Worm (Caenorhabditis elegans) whole organism, L2 larva: ENCODE measurements around the gene C08A9.10.

Source experiments
- C34F6.9 ChIP-seq: fragments of 150-350 bp; optimal IDR thresholded peaks from 2 replicates; lab custom pipeline; 2014; ENCODE audit warnings: missing biosample characterization, missing genetic modification characterization
- F13H6.1 ChIP-seq: sonication (generic microtip); optimal IDR thresholded peaks from 2 replicates; lab custom pipeline; 2016; ENCODE audit warnings: missing genetic modification characterization, missing compliant biosample characterization
- R02D3.7 ChIP-seq: fragments of 150-350 bp; optimal IDR thresholded peaks from 2 replicates; lab custom pipeline; 2014; ENCODE audit warnings: missing biosample characterization, missing genetic modification characterization
- Y55F3AM.14 ChIP-seq: fragments of 200-800 bp; sonication (Bioruptor generic); optimal IDR thresholded peaks from 2 replicates; lab custom pipeline; 2018; ENCODE audit warnings: mild to moderate bottlenecking, missing genetic modification characterization, missing compliant biosample characterization
- ZK546.5 ChIP-seq: sonication (generic microtip); optimal IDR thresholded peaks from 2 replicates; lab custom pipeline; 2017; ENCODE audit warnings: missing biosample characterization, missing genetic modification characterization
- aly-2 ChIP-seq: fragments of 150-350 bp; optimal IDR thresholded peaks from 2 replicates; lab custom pipeline; 2014; ENCODE audit warnings: missing biosample characterization, missing genetic modification characterization
- ama-1 ChIP-seq: fragments of 150-350 bp; optimal IDR thresholded peaks from 2 replicates; lab custom pipeline; 2018; ENCODE audit warnings: inconsistent platforms
- blmp-1 ChIP-seq: sonication (generic microtip); optimal IDR thresholded peaks from 2 replicates; lab custom pipeline; 2017; ENCODE audit warnings: missing genetic modification characterization, mild to moderate bottlenecking, missing compliant biosample characterization, antibody characterized with exemption, moderate library complexity; ENCODE audit not compliant: insufficient read depth
- ceh-82 ChIP-seq: fragments of 150-350 bp; optimal IDR thresholded peaks from 2 replicates; lab custom pipeline; 2014; ENCODE audit warnings: missing biosample characterization, missing genetic modification characterization
- crh-2 ChIP-seq: sonication (generic microtip); optimal IDR thresholded peaks from 2 replicates; lab custom pipeline; 2017; ENCODE audit warnings: missing biosample characterization, missing genetic modification characterization
- egl-27 ChIP-seq: sonication (generic microtip); optimal IDR thresholded peaks from 3 replicates; lab custom pipeline; 2017; ENCODE audit warnings: missing biosample characterization, missing genetic modification reagents, missing genetic modification characterization
- elt-1 ChIP-seq: fragments of 150-350 bp; optimal IDR thresholded peaks from 2 replicates; lab custom pipeline; 2014; ENCODE audit warnings: missing biosample characterization, missing genetic modification characterization
- elt-3 ChIP-seq: sonication (generic microtip); optimal IDR thresholded peaks from 2 replicates; lab custom pipeline; 2017; ENCODE audit warnings: missing biosample characterization, missing genetic modification characterization
- fos-1 ChIP-seq: fragments of 150-350 bp; optimal IDR thresholded peaks from 2 replicates; lab custom pipeline; 2014; ENCODE audit warnings: missing biosample characterization, missing genetic modification characterization
- gmeb-1 ChIP-seq: fragments of 150-350 bp; optimal IDR thresholded peaks from 2 replicates; lab custom pipeline; 2014; ENCODE audit warnings: missing biosample characterization, missing genetic modification characterization
- lin-11 ChIP-seq: fragments of 150-350 bp; sonication (generic microtip); optimal IDR thresholded peaks from 2 replicates; lab custom pipeline; 2014; ENCODE audit warnings: missing biosample characterization, missing genetic modification characterization, inconsistent platforms, mixed read lengths
- lin-13 ChIP-seq: fragments of 150-350 bp; optimal IDR thresholded peaks from 2 replicates; lab custom pipeline; 2014; ENCODE audit warnings: missing biosample characterization, missing genetic modification reagents, missing genetic modification characterization
- lin-39 ChIP-seq: fragments of 150-350 bp; optimal IDR thresholded peaks from 2 replicates; lab custom pipeline; 2014; ENCODE audit warnings: missing biosample characterization, missing genetic modification reagents, missing genetic modification characterization
- lsy-2 ChIP-seq, 2 experiments: fragments of 150-350 bp in 1 of 2; sonication (generic microtip) in 1 of 2; optimal IDR thresholded peaks; 2 replicates each; lab custom pipeline; 2014 to 2017; ENCODE audit warnings: missing biosample characterization in 2 of 2, missing genetic modification characterization in 2 of 2
- mab-5 ChIP-seq: fragments of 150-350 bp; optimal IDR thresholded peaks from 2 replicates; lab custom pipeline; 2014; ENCODE audit warnings: missing biosample characterization, missing genetic modification characterization
- mbf-1 ChIP-seq: sonication (generic microtip); optimal IDR thresholded peaks from 2 replicates; lab custom pipeline; 2017; ENCODE audit warnings: missing biosample characterization, missing genetic modification characterization
- mdl-1 ChIP-seq, 2 experiments: fragments of 150-350 bp in 1 of 2; sonication (generic microtip) in 1 of 2; optimal IDR thresholded peaks; 2 replicates each; lab custom pipeline; 2017; ENCODE audit warnings: missing biosample characterization in 2 of 2, missing genetic modification characterization in 2 of 2
- nhr-11 ChIP-seq: fragments of 150-350 bp; optimal IDR thresholded peaks from 2 replicates; lab custom pipeline; 2014; ENCODE audit warnings: missing biosample characterization, missing genetic modification characterization
- nhr-12 ChIP-seq: fragments of 150-350 bp; optimal IDR thresholded peaks from 2 replicates; lab custom pipeline; 2014; ENCODE audit warnings: missing biosample characterization, missing genetic modification characterization
- nhr-129 ChIP-seq: fragments of 150-350 bp; optimal IDR thresholded peaks from 2 replicates; lab custom pipeline; 2014; ENCODE audit warnings: missing biosample characterization, missing genetic modification characterization
- nhr-21 ChIP-seq: fragments of 150-350 bp; optimal IDR thresholded peaks from 2 replicates; lab custom pipeline; 2014; ENCODE audit warnings: missing biosample characterization, missing genetic modification characterization
- nhr-23 ChIP-seq: fragments of 150-350 bp; optimal IDR thresholded peaks from 2 replicates; lab custom pipeline; 2014; ENCODE audit warnings: missing biosample characterization, missing genetic modification reagents, missing genetic modification characterization
- nhr-237 ChIP-seq: fragments of 150-350 bp; optimal IDR thresholded peaks from 2 replicates; lab custom pipeline; 2014; ENCODE audit warnings: missing biosample characterization, missing genetic modification characterization
- nhr-6 ChIP-seq: fragments of 150-350 bp; optimal IDR thresholded peaks from 2 replicates; lab custom pipeline; 2014; ENCODE audit warnings: missing biosample characterization, missing genetic modification characterization
- peb-1 ChIP-seq: fragments of 150-350 bp; optimal IDR thresholded peaks from 2 replicates; lab custom pipeline; 2014; ENCODE audit warnings: missing biosample characterization, missing genetic modification characterization
- sem-4 ChIP-seq: fragments of 150-350 bp; optimal IDR thresholded peaks from 2 replicates; lab custom pipeline; 2014; ENCODE audit warnings: missing biosample characterization, missing genetic modification reagents, missing genetic modification characterization
- skn-1 ChIP-seq: sonication (generic microtip); optimal IDR thresholded peaks from 2 replicates; lab custom pipeline; 2017; ENCODE audit warnings: missing biosample characterization, missing genetic modification characterization
- sma-9 ChIP-seq, 2 experiments: fragments of 150-350 bp in 1 of 2; sonication (generic microtip) in 1 of 2; optimal IDR thresholded peaks; 2 replicates each; lab custom pipeline; 2014 to 2016; ENCODE audit warnings: missing genetic modification characterization in 2 of 2, mild to moderate bottlenecking in 1 of 2, missing biosample characterization in 1 of 2, missing compliant biosample characterization in 1 of 2, missing genetic modification reagents in 1 of 2, moderate library complexity in 1 of 2
- unc-55 ChIP-seq: fragments of 150-350 bp; sonication (generic microtip); optimal IDR thresholded peaks from 3 replicates; lab custom pipeline; 2014; ENCODE audit warnings: missing biosample characterization, missing genetic modification reagents, missing genetic modification characterization
- ztf-1 ChIP-seq: fragments of 200-800 bp; sonication (Bioruptor generic); conservative IDR thresholded peaks from 2 replicates; pipeline ENCODE4 v1.3.6; 2022; ENCODE audit warnings: missing genetic modification characterization, missing compliant biosample characterization
- ztf-11 ChIP-seq: sonication (generic microtip); optimal IDR thresholded peaks from 2 replicates; lab custom pipeline; 2017; ENCODE audit warnings: missing biosample characterization, missing genetic modification characterization
- ztf-4 ChIP-seq: fragments of 150-350 bp; optimal IDR thresholded peaks from 2 replicates; lab custom pipeline; 2014; ENCODE audit warnings: missing biosample characterization, missing genetic modification characterization

C08A9.10 gene

DNA sequence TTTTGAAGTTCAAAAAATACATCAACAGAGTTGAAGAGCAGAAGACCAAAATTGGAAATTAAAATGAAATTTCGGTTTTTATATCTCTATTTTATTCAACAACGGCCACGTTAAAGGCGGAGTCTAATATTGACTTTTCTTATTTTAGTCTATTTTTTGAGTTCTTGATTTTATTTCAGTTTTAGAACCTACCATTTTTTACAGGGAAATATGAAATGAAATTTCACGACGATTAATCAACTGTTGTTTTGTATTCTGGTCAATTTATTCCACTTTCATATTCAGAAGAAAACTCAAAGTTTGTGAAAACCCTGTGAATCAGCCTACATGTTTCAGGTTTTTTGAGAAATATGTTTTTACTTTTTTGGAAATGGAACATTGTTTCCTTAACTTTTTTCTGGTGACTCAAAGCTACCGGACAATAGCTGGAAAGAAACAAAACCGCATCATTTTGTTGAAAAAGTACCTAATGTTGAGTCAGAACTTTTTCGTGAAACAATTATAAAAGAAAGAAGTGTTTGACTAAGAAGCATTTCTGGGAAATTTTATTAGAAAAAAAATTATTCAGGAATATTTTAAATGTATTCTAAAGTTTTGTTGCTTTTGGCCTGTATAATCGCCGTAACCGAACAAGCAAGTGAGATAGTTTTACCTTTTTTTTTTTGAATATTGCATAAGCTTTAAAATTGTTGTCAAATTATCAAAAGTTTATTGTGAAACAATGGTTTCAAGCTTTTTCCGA, at the start of gene C08A9.10, which contains the start of gene irld-23:
Gene C08A9.10 (plus strand): TSS at position 545 of the 742 bp plus-strand sequence.
Gene irld-23 (minus strand): TSS at position 51 of the 742 bp plus-strand sequence.
- no peak for TF ChIP-seq F13H6.1 (tag; lab: Kevin White, UChicago)
- TF ChIP-seq lin-39 (tag; lab: Kevin White, UChicago): no peak
- no peak for TF ChIP-seq nhr-6 (tag; lab: Kevin White, UChicago)
- TF ChIP-seq ztf-4: no peak
- no peak for TF ChIP-seq peb-1
- TF ChIP-seq lin-13 (GFP tag; lab: Kevin White, UChicago): no peak
- TF ChIP-seq mab-5 (tag; lab: Kevin White, UChicago): no peak
- TF ChIP-seq elt-3 (tag; lab: Kevin White, UChicago): no peak

DNA sequence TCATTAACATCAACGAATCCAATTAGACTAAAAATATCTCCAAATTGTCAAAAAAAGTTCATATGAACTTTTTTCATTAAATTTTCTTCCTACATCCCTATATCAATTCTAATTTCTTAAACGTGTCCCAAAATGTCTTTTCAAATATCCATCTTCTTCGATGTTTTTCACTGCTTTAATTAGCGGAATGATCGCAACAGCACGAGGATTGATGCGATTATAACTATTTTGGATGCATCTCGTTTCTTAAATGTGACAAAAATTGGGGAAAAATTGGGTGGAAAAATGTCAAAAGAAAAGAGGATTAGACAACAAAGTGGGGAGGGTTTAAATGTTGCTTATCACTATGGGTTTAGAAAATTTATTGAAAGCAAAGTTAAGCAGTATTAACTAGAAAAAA, 46.8 kb upstream of the C08A9.10 start:
- TF ChIP-seq nhr-12 (tag; lab: Kevin White, UChicago): no peak
- peak; percentile 54 for TF ChIP-seq sem-4 (tag; lab: Kevin White, UChicago)
- peak; percentile 21 for TF ChIP-seq sma-9 (GFP tag; optimal IDR thresholded peaks at IDR 0.05; lab: Kevin White, UChicago)
- no peak for TF ChIP-seq sma-9 (tag; optimal IDR thresholded peaks at IDR 0.05; lab: Kevin White, UChicago)

DNA sequence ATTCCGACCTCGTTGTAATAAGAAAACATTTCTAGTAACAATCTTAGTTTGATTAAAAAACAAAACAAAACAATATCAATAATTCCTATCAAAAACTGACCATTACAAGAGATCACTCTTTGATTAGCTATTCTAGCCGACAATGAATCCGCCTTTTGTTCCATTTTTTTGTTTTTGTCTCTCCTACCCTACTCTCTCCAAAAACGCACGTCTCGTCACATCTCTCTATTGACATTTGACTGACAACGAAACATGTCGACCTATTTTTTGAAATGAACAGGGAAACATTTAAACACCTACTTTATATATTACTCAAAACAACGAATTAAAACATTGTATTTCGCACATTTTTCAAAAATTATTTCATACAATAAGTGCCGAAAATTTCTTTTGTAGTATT, 46.2 kb upstream of the C08A9.10 start:
- TF ChIP-seq mbf-1 (tag; lab: Kevin White, UChicago) (no peak), lsy-2 (tag; optimal IDR thresholded peaks at IDR 0.05; lab: Kevin White, UChicago) (peak in 1 of 2 experiments; percentile 14), ztf-4 (no peak), unc-55 (GFP tag; lab: Kevin White, UChicago) (no peak), lin-39 (tag; lab: Kevin White, UChicago) (no peak)

DNA sequence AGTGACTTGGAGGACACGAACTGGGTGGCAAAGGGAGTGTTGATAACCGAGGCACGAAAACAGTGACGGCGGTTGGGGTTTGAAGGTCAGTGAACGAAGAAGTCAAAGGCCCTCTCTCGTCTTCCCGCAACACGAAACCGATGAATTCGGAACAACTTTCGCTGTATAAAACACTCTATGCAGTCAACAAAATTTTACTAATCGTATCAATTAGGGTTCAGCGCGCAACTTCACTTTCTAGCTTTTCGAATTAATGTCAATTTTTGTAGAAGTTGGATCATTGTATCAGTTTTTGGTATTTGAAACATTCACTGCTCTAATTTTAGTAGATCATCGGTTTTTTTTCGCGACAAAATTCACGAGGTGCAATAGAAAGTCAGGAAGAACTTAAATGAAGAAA, 42.4 kb upstream of the C08A9.10 start:
- TF ChIP-seq lin-13 (GFP tag; lab: Kevin White, UChicago) (no peak), ztf-1 (no peak), ztf-4 (no peak), peb-1 (no peak), nhr-237 (tag; lab: Kevin White, UChicago) (no peak)

DNA sequence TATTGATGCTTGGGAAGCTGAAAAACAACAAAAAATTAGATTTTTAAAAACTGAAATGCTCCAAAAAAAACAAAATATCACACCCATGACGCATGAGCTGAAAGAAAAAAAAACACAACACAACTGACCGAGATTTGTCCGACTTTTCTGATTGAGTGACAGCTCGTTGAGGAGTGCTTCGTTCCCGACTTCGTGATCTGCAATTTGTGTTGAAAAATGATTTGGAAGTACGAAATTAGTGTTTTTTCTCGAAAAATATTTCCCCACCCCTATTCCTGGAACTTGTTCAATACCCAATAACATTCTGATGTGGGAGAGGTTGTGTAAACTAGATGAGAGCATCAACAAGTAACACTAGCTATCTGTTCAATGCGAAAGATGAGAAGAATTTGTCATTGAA, 39.4 kb upstream of the C08A9.10 start:
- TF ChIP-seq lin-39 (tag; lab: Kevin White, UChicago) (no peak), nhr-6 (tag; lab: Kevin White, UChicago) (no peak), ztf-1 (no peak), blmp-1 (tag; lab: Kevin White, UChicago) (no peak), skn-1 (tag; lab: Kevin White, UChicago) (no peak), nhr-23 (no peak), egl-27 (tag; lab: Kevin White, UChicago) (no peak), elt-1 (tag; lab: Kevin White, UChicago) (no peak), unc-55 (GFP tag; lab: Kevin White, UChicago) (no peak), sma-9 (GFP tag; optimal IDR thresholded peaks at IDR 0.05; lab: Kevin White, UChicago) (no peak), sma-9 (tag; optimal IDR thresholded peaks at IDR 0.05; lab: Kevin White, UChicago) (no peak), ztf-11 (no peak), lin-11 (tag; lab: Kevin White, UChicago) (no peak)

DNA sequence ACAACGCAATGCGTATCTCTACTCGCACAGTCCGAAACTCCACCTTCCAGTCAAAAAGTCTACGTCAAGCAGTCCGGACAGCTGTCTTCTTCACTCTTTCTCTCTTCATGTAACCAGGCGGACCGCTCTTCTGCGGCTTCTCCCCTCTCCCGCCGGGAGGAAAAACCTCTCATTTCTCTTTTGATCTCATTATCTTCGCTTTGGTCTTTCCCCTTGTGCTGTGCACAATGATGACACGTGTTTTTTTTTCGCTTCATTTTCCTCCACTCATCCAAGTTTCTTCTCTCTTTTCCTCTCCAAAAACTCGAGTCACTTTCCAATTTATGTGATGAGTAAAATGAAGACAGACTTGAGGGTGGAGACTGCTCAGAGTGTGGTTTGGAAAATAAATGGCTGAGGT, 38.0 kb upstream of the C08A9.10 start, which contains the start of gene F35B3.7:
Gene F35B3.7 (minus strand): TSS at position 133 of the 400 bp plus-strand sequence.
- no peak for TF ChIP-seq nhr-23
- no peak for TF ChIP-seq aly-2
- no peak for TF ChIP-seq ama-1 (lab: Kevin White, UChicago)
- TF ChIP-seq nhr-12 (tag; lab: Kevin White, UChicago): no peak
- TF ChIP-seq nhr-129: peak; percentile 72
- TF ChIP-seq sem-4 (tag; lab: Kevin White, UChicago): no peak
- TF ChIP-seq nhr-237 (tag; lab: Kevin White, UChicago): no peak
- TF ChIP-seq egl-27 (tag; lab: Kevin White, UChicago): no peak
- TF ChIP-seq gmeb-1 (tag; lab: Kevin White, UChicago): no peak
- TF ChIP-seq ZK546.5: no peak
- no peak for TF ChIP-seq Y55F3AM.14
- TF ChIP-seq elt-1 (tag; lab: Kevin White, UChicago): no peak
- no peak for TF ChIP-seq ceh-82 (tag; lab: Kevin White, UChicago)
- no peak for TF ChIP-seq crh-2 (tag; lab: Kevin White, UChicago)
- TF ChIP-seq nhr-6 (tag; lab: Kevin White, UChicago): no peak
- TF ChIP-seq ztf-1: no peak
- TF ChIP-seq skn-1 (tag; lab: Kevin White, UChicago): no peak
- TF ChIP-seq blmp-1 (tag; lab: Kevin White, UChicago): no peak
- peak; percentile 5 for TF ChIP-seq C34F6.9 (tag; lab: Kevin White, UChicago)
- TF ChIP-seq fos-1 (tag; lab: Kevin White, UChicago): no peak
- TF ChIP-seq nhr-11 (tag; lab: Kevin White, UChicago): no peak
- TF ChIP-seq ztf-4: no peak
- no peak for TF ChIP-seq mdl-1 (tag; optimal IDR thresholded peaks at IDR 0.05; lab: Kevin White, UChicago)
- TF ChIP-seq R02D3.7 (tag; lab: Kevin White, UChicago): no peak
- peak; percentile 61 for TF ChIP-seq F13H6.1 (tag; lab: Kevin White, UChicago)
- no peak for TF ChIP-seq nhr-21 (tag; lab: Kevin White, UChicago)
- peak; percentile 42 for TF ChIP-seq sma-9 (GFP tag; optimal IDR thresholded peaks at IDR 0.05; lab: Kevin White, UChicago)
- no peak for TF ChIP-seq sma-9 (tag; optimal IDR thresholded peaks at IDR 0.05; lab: Kevin White, UChicago)
